Fruit fly (Drosophila melanogaster) whole organism, embryonic: ENCODE data around the gene Vdup1.
A peak's percentile ranks its signal among the peaks of the same experiment; 100 is the strongest.

Experiments
- ATbp ChIP-seq: fragments of 200-800 bp; sonication (Bioruptor generic); optimal IDR thresholded peaks from 2 replicates; lab custom pipeline; 2017; ENCODE audit warnings: missing biosample characterization, mild to moderate bottlenecking, missing genetic modification characterization, missing genetic modification reagents
- Bgb ChIP-seq: fragments of 200-800 bp; sonication (Bioruptor generic); IDR thresholded peaks from 2 replicates; pipeline ENCODE4 v1.3.6; 2022; ENCODE audit warnings: missing biosample characterization, missing genetic modification characterization; ENCODE audit not compliant: partially characterized antibody
- Blimp-1 ChIP-seq: fragments of 200-800 bp; sonication (Bioruptor generic); optimal IDR thresholded peaks from 3 replicates; lab custom pipeline; 2018; ENCODE audit warnings: missing biosample characterization, missing genetic modification characterization, mild to moderate bottlenecking, moderate library complexity, missing genetic modification reagents
- CG10209 ChIP-seq: fragments of 200-800 bp; sonication (Bioruptor generic); optimal IDR thresholded peaks from 3 replicates; lab custom pipeline; 2017; ENCODE audit warnings: missing biosample characterization, mild to moderate bottlenecking, missing genetic modification characterization, missing genetic modification reagents
- CG10321 ChIP-seq: fragments of 200-800 bp; sonication (Bioruptor generic); IDR thresholded peaks from 2 replicates; pipeline ENCODE4 v1.3.6; 2022; ENCODE audit warnings: missing biosample characterization, missing genetic modification characterization
- CG12299 ChIP-seq: fragments of 200-800 bp; sonication (Bioruptor generic); optimal IDR thresholded peaks from 2 replicates; lab custom pipeline; 2018; ENCODE audit warnings: missing biosample characterization, mild to moderate bottlenecking, missing genetic modification characterization
- CG12391 ChIP-seq: fragments of 200-800 bp; sonication (Bioruptor generic); optimal IDR thresholded peaks from 3 replicates; lab custom pipeline; 2018; ENCODE audit warnings: missing biosample characterization, mild to moderate bottlenecking, missing genetic modification characterization, moderate library complexity
- CG12942 ChIP-seq: fragments of 200-800 bp; sonication (Bioruptor generic); optimal IDR thresholded peaks from 3 replicates; lab custom pipeline; 2016; ENCODE audit warnings: missing biosample characterization, missing genetic modification characterization
- CG14667 ChIP-seq: fragments of 200-800 bp; sonication (Bioruptor generic); IDR thresholded peaks from 2 replicates; pipeline ENCODE4 v1.3.6; 2022; ENCODE audit warnings: missing biosample characterization, missing genetic modification characterization
- CG14710 ChIP-seq: fragments of 200-800 bp; sonication (Bioruptor generic); optimal IDR thresholded peaks from 3 replicates; lab custom pipeline; 2019; ENCODE audit warnings: missing biosample characterization, mild to moderate bottlenecking, missing genetic modification characterization, moderate library complexity
- CG15011 ChIP-seq: fragments of 200-800 bp; sonication (Bioruptor generic); optimal IDR thresholded peaks from 3 replicates; lab custom pipeline; 2018; ENCODE audit warnings: missing biosample characterization, mild to moderate bottlenecking, missing genetic modification characterization
- CG15514 ChIP-seq: fragments of 200-800 bp; sonication (Bioruptor generic); optimal IDR thresholded peaks from 3 replicates; lab custom pipeline; 2017; ENCODE audit warnings: missing biosample characterization, missing genetic modification characterization, mild to moderate bottlenecking, moderate library complexity, missing genetic modification reagents
- CG17385 ChIP-seq: fragments of 200-800 bp; sonication (Bioruptor generic); optimal IDR thresholded peaks from 3 replicates; lab custom pipeline; 2018; ENCODE audit warnings: missing biosample characterization, mild to moderate bottlenecking, missing genetic modification characterization
- CG18011 ChIP-seq: fragments of 200-800 bp; sonication (Bioruptor generic); optimal IDR thresholded peaks from 2 replicates; lab custom pipeline; 2017; ENCODE audit warnings: missing biosample characterization, missing genetic modification characterization, mild to moderate bottlenecking, moderate library complexity, missing genotype
- CG2875 ChIP-seq: fragments of 200-800 bp; sonication (Bioruptor generic); optimal IDR thresholded peaks from 2 replicates; lab custom pipeline; 2017; ENCODE audit warnings: missing biosample characterization, mild to moderate bottlenecking, missing genetic modification characterization, missing genetic modification reagents
- CG32772 ChIP-seq: fragments of 200-800 bp; sonication (Bioruptor generic); IDR thresholded peaks from 2 replicates; pipeline ENCODE4 v1.3.6; 2022; ENCODE audit warnings: missing biosample characterization, missing genetic modification characterization
- CG34224 ChIP-seq: fragments of 200-800 bp; sonication (Bioruptor generic); IDR thresholded peaks from 3 replicates; pipeline ENCODE4 v1.3.6; 2022; ENCODE audit warnings: missing biosample characterization, missing genetic modification characterization; ENCODE audit not compliant: partially characterized antibody
- CG3726 ChIP-seq: fragments of 200-800 bp; sonication (Bioruptor generic); IDR thresholded peaks from 3 replicates; pipeline ENCODE4, ENCODE4 v1.3.6; 2022; ENCODE audit warnings: missing biosample characterization, missing genetic modification characterization
- CG3847 ChIP-seq: fragments of 200-800 bp; sonication (Bioruptor generic); IDR thresholded peaks from 2 replicates; pipeline ENCODE4 v1.3.6; 2022; ENCODE audit warnings: missing biosample characterization, missing genetic modification characterization
- CG4730 ChIP-seq: fragments of 200-800 bp; sonication (Bioruptor generic); IDR thresholded peaks from 2 replicates; pipeline ENCODE4 v1.3.6; 2022; ENCODE audit warnings: missing biosample characterization, missing genetic modification characterization
- CG6654 ChIP-seq: fragments of 200-800 bp; sonication (Bioruptor generic); optimal IDR thresholded peaks from 2 replicates; lab custom pipeline; 2017; ENCODE audit warnings: missing biosample characterization, mild to moderate bottlenecking, missing genetic modification characterization
- CG6813 ChIP-seq: fragments of 200-800 bp; sonication (Bioruptor generic); optimal IDR thresholded peaks from 2 replicates; lab custom pipeline; 2017; ENCODE audit warnings: missing biosample characterization, missing genetic modification characterization, mild to moderate bottlenecking, moderate library complexity, missing genetic modification reagents
- CG8089 ChIP-seq: fragments of 200-800 bp; sonication (Bioruptor generic); optimal IDR thresholded peaks from 3 replicates; lab custom pipeline; 2016; ENCODE audit warnings: missing biosample characterization, missing genetic modification characterization
- D19A ChIP-seq: fragments of 200-800 bp; optimal IDR thresholded peaks from 3 replicates; lab custom pipeline; 2019; ENCODE audit warnings: missing biosample characterization, mild to moderate bottlenecking, missing genetic modification characterization, moderate library complexity
- Dll ChIP-seq: fragments of 200-800 bp; sonication (Bioruptor generic); IDR thresholded peaks from 4 replicates; pipeline ENCODE4 v1.3.6; 2022; ENCODE audit warnings: missing biosample characterization, missing genetic modification characterization; ENCODE audit not compliant: partially characterized antibody
- Dp ChIP-seq: fragments of 200-800 bp; sonication (Bioruptor generic); optimal IDR thresholded peaks from 2 replicates; lab custom pipeline; 2018; ENCODE audit warnings: missing biosample characterization, mild to moderate bottlenecking, missing genetic modification characterization, moderate library complexity
- Dref ChIP-seq: fragments of 200-800 bp; sonication (Bioruptor generic); IDR thresholded peaks from 2 replicates; pipeline ENCODE4 v1.3.6; 2022; ENCODE audit warnings: missing biosample characterization, missing genetic modification characterization
- Hmr ChIP-seq: fragments of 200-800 bp; sonication (Bioruptor generic); optimal IDR thresholded peaks from 3 replicates; lab custom pipeline; 2017; ENCODE audit warnings: mild to moderate bottlenecking, missing biosample characterization, missing genetic modification reagents, missing genetic modification characterization
- Lhr ChIP-seq: fragments of 200-800 bp; sonication (Bioruptor generic); optimal IDR thresholded peaks from 3 replicates; lab custom pipeline; 2017; ENCODE audit warnings: mild to moderate bottlenecking, missing biosample characterization, missing genetic modification reagents, missing genetic modification characterization
- NFAT ChIP-seq: fragments of 200-800 bp; sonication (Bioruptor generic); IDR thresholded peaks from 2 replicates; pipeline ENCODE4 v1.3.6; 2022; ENCODE audit warnings: missing biosample characterization, missing genetic modification characterization
- PHDP ChIP-seq: fragments of 200-800 bp; sonication (Bioruptor generic); optimal IDR thresholded peaks from 3 replicates; lab custom pipeline; 2018; ENCODE audit warnings: missing biosample characterization, mild to moderate bottlenecking, missing genetic modification characterization, moderate library complexity
- Sox102F ChIP-seq: fragments of 200-800 bp; sonication (Bioruptor generic); optimal IDR thresholded peaks from 2 replicates; lab custom pipeline; 2018; ENCODE audit warnings: missing biosample characterization, mild to moderate bottlenecking, missing genetic modification characterization, moderate library complexity
- YL-1 ChIP-seq: fragments of 200-800 bp; sonication (Bioruptor generic); optimal IDR thresholded peaks from 3 replicates; lab custom pipeline; 2017; ENCODE audit warnings: missing biosample characterization, mild to moderate bottlenecking, missing genetic modification characterization
- ab ChIP-seq: fragments of 200-800 bp; sonication (Bioruptor generic); optimal IDR thresholded peaks from 2 replicates; lab custom pipeline; 2016; ENCODE audit warnings: missing biosample characterization, missing genetic modification characterization
- amos ChIP-seq: fragments of 200-800 bp; sonication (Bioruptor generic); IDR thresholded peaks from 2 replicates; pipeline ENCODE4 v1.3.6; 2022; ENCODE audit warnings: missing biosample characterization, missing genetic modification characterization; ENCODE audit not compliant: partially characterized antibody
- aop ChIP-seq: fragments of 200-800 bp; sonication (Bioruptor generic); IDR thresholded peaks from 2 replicates; pipeline ENCODE4 v1.3.6; 2022; ENCODE audit warnings: missing biosample characterization, missing genetic modification characterization
- bsh ChIP-seq, 2 experiments: fragments of 200-800 bp; sonication (Bioruptor generic); optimal IDR thresholded peaks; 2 replicates each; lab custom pipeline; 2017 to 2018; ENCODE audit warnings: mild to moderate bottlenecking in 2 of 2, missing biosample characterization in 2 of 2, missing genetic modification characterization in 2 of 2, moderate library complexity in 1 of 2
- ftz-f1 ChIP-seq: fragments of 200-800 bp; sonication (Bioruptor generic); optimal IDR thresholded peaks from 2 replicates; lab custom pipeline; 2016; ENCODE audit warnings: missing biosample characterization, missing genetic modification characterization
- fu2 ChIP-seq: fragments of 200-800 bp; sonication (Bioruptor generic); optimal IDR thresholded peaks from 2 replicates; lab custom pipeline; 2016; ENCODE audit warnings: missing biosample characterization, missing genetic modification characterization
- gcm ChIP-seq: fragments of 200-800 bp; sonication (Bioruptor generic); optimal IDR thresholded peaks from 2 replicates; lab custom pipeline; 2019; ENCODE audit warnings: missing biosample characterization, mild to moderate bottlenecking, missing genetic modification characterization, moderate library complexity
- kni ChIP-seq: fragments of 200-800 bp; sonication (Bioruptor generic); optimal IDR thresholded peaks from 3 replicates; lab custom pipeline; 2017; ENCODE audit warnings: mild to moderate bottlenecking, missing biosample characterization, missing genetic modification reagents, missing genetic modification characterization
- mam ChIP-seq: fragments of 200-800 bp; sonication (Bioruptor generic); optimal IDR thresholded peaks from 3 replicates; lab custom pipeline; 2016; ENCODE audit warnings: missing biosample characterization, missing genetic modification characterization
- row ChIP-seq: fragments of 200-800 bp; sonication (Bioruptor generic); IDR thresholded peaks from 3 replicates; pipeline ENCODE4 v1.3.6; 2022; ENCODE audit warnings: missing biosample characterization, missing genetic modification characterization
- slou ChIP-seq: fragments of 200-800 bp; sonication (Bioruptor generic); optimal IDR thresholded peaks from 3 replicates; lab custom pipeline; 2016; ENCODE audit warnings: missing biosample characterization, missing genetic modification characterization
- sob ChIP-seq: fragments of 200-800 bp; sonication (Bioruptor generic); IDR thresholded peaks from 2 replicates; pipeline ENCODE4 v1.3.6; 2022; ENCODE audit warnings: missing biosample characterization, missing genetic modification characterization
- tio ChIP-seq: fragments of 200-800 bp; sonication (Bioruptor generic); optimal IDR thresholded peaks from 2 replicates; lab custom pipeline; 2017; ENCODE audit warnings: missing biosample characterization, missing genetic modification characterization, inconsistent platforms
- ttk ChIP-seq: fragments of 200-800 bp; sonication (Bioruptor generic); IDR thresholded peaks from 2 replicates; pipeline ENCODE4 v2.1.2; 2022; ENCODE audit warnings: missing biosample characterization, missing genetic modification characterization
- twi ChIP-seq: fragments of 200-800 bp; optimal IDR thresholded peaks from 2 replicates; lab custom pipeline; 2019; ENCODE audit warnings: missing biosample characterization, mild to moderate bottlenecking, missing genetic modification characterization, moderate library complexity
- unpg ChIP-seq: fragments of 200-800 bp; sonication (Bioruptor generic); optimal IDR thresholded peaks from 3 replicates; lab custom pipeline; 2018; ENCODE audit warnings: missing biosample characterization, mild to moderate bottlenecking, missing genetic modification characterization, moderate library complexity
- zen ChIP-seq: fragments of 200-800 bp; sonication (Bioruptor generic); optimal IDR thresholded peaks from 3 replicates; lab custom pipeline; 2018; ENCODE audit warnings: missing biosample characterization, mild to moderate bottlenecking, missing genetic modification characterization, moderate library complexity

Vdup1 gene

dm6 chr3L:212520-212919 is 33.8 kb upstream of the Vdup1 start, which contains the start of the genes thoc7 and Dis3l2 (continued):
- TF ChIP-seq CG10209 (GFP tag; lab: Kevin White, UChicago) (no peak), PHDP (no peak), CG6813 (no peak), zen (tag; lab: Kevin White, UChicago) (no peak), ATbp (GFP tag; lab: Kevin White, UChicago) (no peak), CG8089 (GFP tag; lab: Kevin White, UChicago) (no peak), ttk (GFP tag; lab: Robert Waterston, UW) (no peak), CG32772 (GFP tag; lab: Robert Waterston, UW) (no peak), unpg (no peak), twi (tag; lab: Kevin White, UChicago) (no peak), Sox102F (GFP tag; lab: Kevin White, UChicago) (no peak), slou (GFP tag; lab: Kevin White, UChicago) (no peak), CG12299 (no peak), CG17385 (no peak), CG3847 (GFP tag; lab: Robert Waterston, UW) (no peak), gcm (GFP tag; lab: Kevin White, UChicago) (no peak), tio (GFP tag; lab: Kevin White, UChicago) (no peak), CG14710 (tag; lab: Kevin White, UChicago) (peak; percentile 16), ab (no peak), ftz-f1 (GFP tag; lab: Kevin White, UChicago) (no peak), CG6654 (GFP tag; lab: Kevin White, UChicago) (no peak), NFAT (GFP tag; lab: Robert Waterston, UW) (no peak), CG4730 (GFP tag; lab: Robert Waterston, UW) (no peak), CG15514 (GFP tag; lab: Kevin White, UChicago) (peak; percentile 32), Bgb (GFP tag; lab: Robert Waterston, UW) (peak; percentile 19; the same call in 1 of the 2 replicates), Dll (GFP tag; lab: Robert Waterston, UW) (peak; percentile 20; the same call in 1 of the 4 replicates), sob (GFP tag; lab: Robert Waterston, UW) (no peak), bsh (GFP tag; optimal IDR thresholded peaks at IDR 0.05; lab: Kevin White, UChicago) (no peak), CG12391 (tag; lab: Kevin White, UChicago) (no peak), Dp (peak; percentile 11), CG2875 (no peak), Lhr (GFP tag; lab: Kevin White, UChicago) (no peak), aop (no peak), kni (GFP tag; lab: Kevin White, UChicago) (no peak), mam (no peak), CG14667 (GFP tag; lab: Robert Waterston, UW) (no peak), CG34224 (GFP tag; lab: Robert Waterston, UW) (peak; percentile 39; the same call in 1 of the 3 replicates), CG3726 (GFP tag; lab: Robert Waterston, UW) (no peak), D19A (tag; lab: Kevin White, UChicago) (no peak), YL-1 (peak; percentile 44), CG18011 (no peak), amos (peak; percentile 29; the same call in 1 of the 2 replicates), CG12942 (GFP tag; lab: Kevin White, UChicago) (no peak), Dref (GFP tag; lab: Robert Waterston, UW) (no peak), CG10321 (GFP tag; lab: Robert Waterston, UW) (no peak), fu2 (no peak), Hmr (GFP tag; lab: Kevin White, UChicago) (no peak), row (GFP tag; lab: Robert Waterston, UW) (0 out of 3 replicates have a peak, but pooled peaks have one; percentile 13), Blimp-1 (GFP tag; lab: Kevin White, UChicago) (no peak), CG15011 (no peak)
